Fruit fly (Drosophila melanogaster) whole organism, embryonic: ENCODE data around the gene Mybbp1A.

Experiments used
- Awh ChIP-seq: fragments of 200-800 bp; sonication (Bioruptor generic); IDR thresholded peaks from 2 replicates; pipeline ENCODE4, ENCODE4 v1.3.6; 2022; ENCODE audit warnings: missing biosample characterization, missing genetic modification characterization
- CG11093 ChIP-seq: fragments of 200-800 bp; sonication (Bioruptor generic); IDR thresholded peaks from 3 replicates; pipeline ENCODE4 v1.3.6; 2022; ENCODE audit warnings: missing biosample characterization, missing genetic modification characterization
- CG12236 ChIP-seq: fragments of 200-800 bp; sonication (Bioruptor generic); optimal IDR thresholded peaks from 2 replicates; lab custom pipeline; 2016; ENCODE audit warnings: missing biosample characterization, missing genetic modification characterization
- CG14710 ChIP-seq: fragments of 200-800 bp; sonication (Bioruptor generic); optimal IDR thresholded peaks from 3 replicates; lab custom pipeline; 2019; ENCODE audit warnings: missing biosample characterization, mild to moderate bottlenecking, missing genetic modification characterization, moderate library complexity
- CG15696 ChIP-seq: fragments of 200-800 bp; sonication (Bioruptor generic); optimal IDR thresholded peaks from 2 replicates; lab custom pipeline; 2019; ENCODE audit warnings: missing biosample characterization, mild to moderate bottlenecking, missing genetic modification characterization, moderate library complexity
- CG16813 ChIP-seq: fragments of 200-800 bp; sonication (Bioruptor generic); IDR thresholded peaks from 3 replicates; pipeline ENCODE4 v1.3.6; 2022; ENCODE audit warnings: missing biosample characterization, missing genetic modification characterization; ENCODE audit not compliant: partially characterized antibody
- CG17328 ChIP-seq: fragments of 200-800 bp; sonication (Bioruptor generic); IDR thresholded peaks from 2 replicates; pipeline ENCODE4 v1.3.6; 2022; ENCODE audit warnings: missing biosample characterization, missing genetic modification characterization
- CG17385 ChIP-seq: fragments of 200-800 bp; sonication (Bioruptor generic); optimal IDR thresholded peaks from 3 replicates; lab custom pipeline; 2018; ENCODE audit warnings: missing biosample characterization, mild to moderate bottlenecking, missing genetic modification characterization
- CG17612 ChIP-seq: fragments of 200-800 bp; sonication (Bioruptor generic); IDR thresholded peaks from 2 replicates; pipeline ENCODE4 v1.3.6; 2022; ENCODE audit warnings: missing biosample characterization, missing genetic modification characterization
- CG1792 ChIP-seq: fragments of 200-800 bp; sonication (Bioruptor generic); optimal IDR thresholded peaks from 2 replicates; lab custom pipeline; 2016; ENCODE audit warnings: missing biosample characterization, missing genetic modification characterization
- CG18262 ChIP-seq: fragments of 200-800 bp; optimal IDR thresholded peaks from 3 replicates; lab custom pipeline; 2019; ENCODE audit warnings: missing biosample characterization, mild to moderate bottlenecking, missing genetic modification characterization, moderate library complexity
- CG30431 ChIP-seq: fragments of 200-800 bp; sonication (Bioruptor generic); optimal IDR thresholded peaks from 2 replicates; lab custom pipeline; 2017; ENCODE audit warnings: missing biosample characterization, missing genetic modification characterization
- CG31388 ChIP-seq: fragments of 200-800 bp; sonication (Bioruptor generic); optimal IDR thresholded peaks from 2 replicates; lab custom pipeline; 2016; ENCODE audit warnings: missing biosample characterization, missing genetic modification characterization
- CG33557 ChIP-seq: fragments of 200-800 bp; sonication (Bioruptor generic); optimal IDR thresholded peaks from 2 replicates; lab custom pipeline; 2019; ENCODE audit warnings: missing biosample characterization, mild to moderate bottlenecking, missing genetic modification characterization, moderate library complexity
- CG3838 ChIP-seq: fragments of 200-800 bp; sonication (Bioruptor generic); optimal IDR thresholded peaks from 3 replicates; lab custom pipeline; 2016; ENCODE audit warnings: missing biosample characterization, missing genetic modification characterization
- CG3847 ChIP-seq: fragments of 200-800 bp; sonication (Bioruptor generic); IDR thresholded peaks from 2 replicates; pipeline ENCODE4 v1.3.6; 2022; ENCODE audit warnings: missing biosample characterization, missing genetic modification characterization
- CG43689 ChIP-seq: fragments of 200-800 bp; sonication (Bioruptor generic); IDR thresholded peaks from 2 replicates; pipeline ENCODE4 v1.3.6; 2022; ENCODE audit warnings: missing biosample characterization, missing genetic modification characterization
- CG4854 ChIP-seq: fragments of 200-800 bp; sonication (Bioruptor generic); optimal IDR thresholded peaks from 2 replicates; lab custom pipeline; 2016; ENCODE audit warnings: missing biosample characterization, missing genetic modification characterization, inconsistent platforms
- CG6765 ChIP-seq: fragments of 200-800 bp; sonication (Bioruptor generic); optimal IDR thresholded peaks from 3 replicates; lab custom pipeline; 2017; ENCODE audit warnings: missing biosample characterization, mild to moderate bottlenecking, missing genetic modification characterization
- CG7786 ChIP-seq: fragments of 200-800 bp; sonication (Bioruptor generic); optimal IDR thresholded peaks from 2 replicates; lab custom pipeline; 2016; ENCODE audit warnings: missing biosample characterization, missing genetic modification characterization
- CG8478 ChIP-seq: fragments of >200 bp; optimal IDR thresholded peaks from 2 replicates; lab custom pipeline; 2018
- CHES-1-like ChIP-seq: fragments of 200-800 bp; sonication (Bioruptor generic); optimal IDR thresholded peaks from 2 replicates; lab custom pipeline; 2016; ENCODE audit warnings: missing biosample characterization, missing genetic modification characterization
- Camta ChIP-seq: fragments of 200-800 bp; sonication (Bioruptor generic); optimal IDR thresholded peaks from 2 replicates; lab custom pipeline; 2016; ENCODE audit warnings: missing biosample characterization, missing genetic modification characterization
- Deaf1 ChIP-seq: fragments of 200-800 bp; optimal IDR thresholded peaks from 3 replicates; lab custom pipeline; 2019; ENCODE audit warnings: missing biosample characterization, mild to moderate bottlenecking, missing genetic modification characterization, moderate library complexity
- Doc3 ChIP-seq: fragments of 200-800 bp; sonication (Bioruptor generic); IDR thresholded peaks from 3 replicates; pipeline ENCODE4 v1.3.6; 2022; ENCODE audit warnings: missing biosample characterization, missing genetic modification characterization; ENCODE audit not compliant: partially characterized antibody
- E2f2 ChIP-seq: fragments of 200-800 bp; sonication (Bioruptor generic); IDR thresholded peaks from 2 replicates; pipeline ENCODE4 v1.3.6; 2022; ENCODE audit warnings: missing biosample characterization, missing genetic modification characterization
- Fer2 ChIP-seq: fragments of 200-800 bp; sonication (Bioruptor generic); optimal IDR thresholded peaks from 2 replicates; lab custom pipeline; 2018; ENCODE audit warnings: missing biosample characterization, mild to moderate bottlenecking, missing genetic modification characterization, moderate library complexity
- HHEX ChIP-seq: fragments of 200-800 bp; sonication (Bioruptor generic); optimal IDR thresholded peaks from 3 replicates; lab custom pipeline; 2017; ENCODE audit warnings: missing biosample characterization, mild to moderate bottlenecking, missing genetic modification characterization, missing genetic modification reagents
- HLH3B ChIP-seq: fragments of 200-800 bp; sonication (Bioruptor generic); IDR thresholded peaks from 2 replicates; pipeline ENCODE4 v1.3.6; 2022; ENCODE audit warnings: missing biosample characterization, missing genetic modification characterization
- Hey ChIP-seq: fragments of 200-800 bp; sonication (Bioruptor generic); optimal IDR thresholded peaks from 3 replicates; lab custom pipeline; 2018; ENCODE audit warnings: missing biosample characterization, mild to moderate bottlenecking, missing genetic modification characterization
- Hmx ChIP-seq: fragments of 200-800 bp; sonication (Bioruptor generic); optimal IDR thresholded peaks from 2 replicates; lab custom pipeline; 2016; ENCODE audit warnings: missing biosample characterization, missing genetic modification characterization
- MTF-1 ChIP-seq: fragments of 200-800 bp; sonication (Bioruptor generic); optimal IDR thresholded peaks from 2 replicates; lab custom pipeline; 2018; ENCODE audit warnings: missing biosample characterization, mild to moderate bottlenecking, missing genetic modification characterization, borderline replicate concordance
- Max ChIP-seq: fragments of 200-800 bp; sonication (Bioruptor generic); optimal IDR thresholded peaks from 2 replicates; lab custom pipeline; 2016; ENCODE audit warnings: missing biosample characterization, mild to moderate bottlenecking, missing genetic modification characterization
- Meics ChIP-seq: fragments of 200-800 bp; sonication (Bioruptor generic); optimal IDR thresholded peaks from 2 replicates; lab custom pipeline; 2017; ENCODE audit warnings: missing biosample characterization, mild to moderate bottlenecking, missing genetic modification characterization
- Nf-YA ChIP-seq: fragments of 200-800 bp; sonication (Bioruptor generic); IDR thresholded peaks from 2 replicates; pipeline ENCODE4 v1.3.6; 2022; ENCODE audit warnings: missing biosample characterization, missing genetic modification characterization
- Tbp ChIP-seq: fragments of >200 bp; optimal IDR thresholded peaks from 2 replicates; lab custom pipeline; 2018; ENCODE audit warnings: missing biosample characterization, missing genetic modification characterization
- Usf ChIP-seq: fragments of 200-800 bp; sonication (Bioruptor generic); optimal IDR thresholded peaks from 2 replicates; lab custom pipeline; 2017; ENCODE audit warnings: missing genotype, missing biosample characterization, missing genetic modification characterization
- Xrp1 ChIP-seq: fragments of 200-800 bp; sonication (Bioruptor generic); IDR thresholded peaks from 2 replicates; pipeline ENCODE4 v1.3.6; 2022; ENCODE audit warnings: missing biosample characterization, missing genetic modification characterization
- ash1 ChIP-seq: fragments of 200-800 bp; sonication (Bioruptor generic); optimal IDR thresholded peaks from 2 replicates; lab custom pipeline; 2018; ENCODE audit warnings: missing biosample characterization, mild to moderate bottlenecking, missing genetic modification characterization
- az2 ChIP-seq: fragments of 200-800 bp; sonication (Bioruptor generic); optimal IDR thresholded peaks from 3 replicates; lab custom pipeline; 2016; ENCODE audit warnings: missing biosample characterization, missing genetic modification characterization
- bcd ChIP-seq: fragments of 200-800 bp; sonication (Bioruptor generic); optimal IDR thresholded peaks from 2 replicates; lab custom pipeline; 2017; ENCODE audit warnings: missing biosample characterization, mild to moderate bottlenecking, missing genetic modification characterization
- br ChIP-seq: fragments of >200 bp; optimal IDR thresholded peaks from 2 replicates; lab custom pipeline; 2017
- bsh ChIP-seq, 2 experiments: fragments of 200-800 bp; sonication (Bioruptor generic); optimal IDR thresholded peaks; 2 replicates each; lab custom pipeline; 2017 to 2018; ENCODE audit warnings: mild to moderate bottlenecking in 2 of 2, missing biosample characterization in 2 of 2, missing genetic modification characterization in 2 of 2, moderate library complexity in 1 of 2
- ham ChIP-seq: fragments of 200-800 bp; sonication (Bioruptor generic); IDR thresholded peaks from 2 replicates; pipeline ENCODE4 v1.3.6; 2022; ENCODE audit warnings: missing biosample characterization, missing genetic modification characterization
- hth ChIP-seq: fragments of >200 bp; optimal IDR thresholded peaks from 2 replicates; lab custom pipeline; 2017; ENCODE audit warnings: inconsistent platforms
- pfk ChIP-seq: fragments of 200-800 bp; sonication (Bioruptor generic); optimal IDR thresholded peaks from 2 replicates; lab custom pipeline; 2018; ENCODE audit warnings: missing biosample characterization, mild to moderate bottlenecking, missing genetic modification characterization, moderate library complexity
- pnt ChIP-seq: fragments of 200-800 bp; sonication (Bioruptor generic); optimal IDR thresholded peaks from 3 replicates; lab custom pipeline; 2016; ENCODE audit warnings: missing biosample characterization, missing genetic modification characterization
- pzg ChIP-seq: fragments of 200-800 bp; sonication (Bioruptor generic); optimal IDR thresholded peaks from 3 replicates; lab custom pipeline; 2018; ENCODE audit warnings: missing biosample characterization, mild to moderate bottlenecking, missing genetic modification characterization, moderate library complexity
- repo ChIP-seq: fragments of 200-800 bp; sonication (Bioruptor generic); optimal IDR thresholded peaks from 2 replicates; lab custom pipeline; 2016; ENCODE audit warnings: missing biosample characterization, missing genetic modification characterization
- sc ChIP-seq, 3 experiments: fragments of >200 bp in 2 of 3; fragments of 200-800 bp in 1 of 3; sonication (Bioruptor generic) in 1 of 3; optimal IDR thresholded peaks; 2 replicates in 2 of 3; 3 replicates in 1 of 3; lab custom pipeline; 2017; ENCODE audit warnings: mild to moderate bottlenecking in 1 of 3, missing biosample characterization in 1 of 3, missing genetic modification characterization in 1 of 3, missing genetic modification reagents in 1 of 3
- sima ChIP-seq: fragments of 200-800 bp; sonication (Bioruptor generic); optimal IDR thresholded peaks from 2 replicates; lab custom pipeline; 2016; ENCODE audit warnings: missing biosample characterization, missing genetic modification characterization
- slbo ChIP-seq: fragments of 200-800 bp; sonication (Bioruptor generic); IDR thresholded peaks from 2 replicates; pipeline ENCODE4 v1.3.6; 2022; ENCODE audit warnings: missing biosample characterization, missing genetic modification characterization

Gene Mybbp1A

dm6 chrX:618583-618982 lies 11.0 kb upstream of the Mybbp1A start (continued):
- TF ChIP-seq CG33557 (GFP tag; lab: Kevin White, UChicago) (no peak), CG15696 (tag; lab: Kevin White, UChicago) (peak; percentile 14), CHES-1-like (GFP tag; lab: Kevin White, UChicago) (no peak), Hey (tag; lab: Kevin White, UChicago) (no peak), bcd (no peak), sima (GFP tag; lab: Kevin White, UChicago) (no peak), CG3847 (no peak), br (lab: Kevin White, UChicago) (no peak), E2f2 (0 out of 2 replicates have a peak, but pooled peaks have one; percentile 13), pzg (GFP tag; lab: Kevin White, UChicago) (no peak), Camta (GFP tag; lab: Kevin White, UChicago) (no peak), CG11093 (no peak), hth (lab: Kevin White, UChicago) (no peak), Deaf1 (no peak), HHEX (GFP tag; lab: Kevin White, UChicago) (peak; percentile 47), CG16813 (GFP tag; lab: Robert Waterston, UW) (no peak), pnt (peak; percentile 29), CG14710 (tag; lab: Kevin White, UChicago) (no peak), CG6765 (GFP tag; lab: Kevin White, UChicago) (no peak), Hmx (GFP tag; lab: Kevin White, UChicago) (no peak), CG7786 (GFP tag; lab: Kevin White, UChicago) (peak; percentile 53), CG31388 (GFP tag; lab: Kevin White, UChicago) (no peak), CG30431 (no peak), CG17612 (GFP tag; lab: Robert Waterston, UW) (no peak), ash1 (no peak), CG12236 (GFP tag; lab: Kevin White, UChicago) (no peak), Xrp1 (GFP tag; lab: Robert Waterston, UW) (no peak), sc (optimal IDR thresholded peaks at IDR 0.05; lab: Kevin White, UChicago) (no peak), sc (GFP tag; optimal IDR thresholded peaks at IDR 0.05; lab: Kevin White, UChicago) (no peak), MTF-1 (no peak), ham (no peak), Max (GFP tag; lab: Kevin White, UChicago) (no peak), repo (GFP tag; lab: Kevin White, UChicago) (no peak), bsh (GFP tag; optimal IDR thresholded peaks at IDR 0.05; lab: Kevin White, UChicago) (peak in 1 of 2 experiments; percentile 25), Fer2 (tag; lab: Kevin White, UChicago) (no peak), Usf (GFP tag; lab: Kevin White, UChicago) (no peak), CG8478 (no peak), slbo (GFP tag; lab: Robert Waterston, UW) (0 out of 2 replicates have a peak, but pooled peaks have one; percentile 22), CG17385 (GFP tag; lab: Kevin White, UChicago) (no peak), Doc3 (GFP tag; lab: Robert Waterston, UW) (no peak), HLH3B (GFP tag; lab: Robert Waterston, UW) (0 out of 2 replicates have a peak, but pooled peaks have one; percentile 21), az2 (GFP tag; lab: Kevin White, UChicago) (peak; percentile 40), CG17328 (GFP tag; lab: Robert Waterston, UW) (peak; percentile 17; the same call in 1 of the 2 replicates), CG18262 (tag; lab: Kevin White, UChicago) (peak; percentile 36), Nf-YA (GFP tag; lab: Robert Waterston, UW) (0 out of 2 replicates have a peak, but pooled peaks have one; percentile 18), CG4854 (GFP tag; lab: Kevin White, UChicago) (no peak), CG3838 (GFP tag; lab: Kevin White, UChicago) (no peak), pfk (GFP tag; lab: Kevin White, UChicago) (no peak), CG1792 (peak; percentile 1), Meics (GFP tag; lab: Kevin White, UChicago) (peak; percentile 10), Tbp (GFP tag; lab: Kevin White, UChicago) (no peak), CG43689 (GFP tag; lab: Robert Waterston, UW) (no peak), Awh (GFP tag; lab: Robert Waterston, UW) (no peak)
